Worm (Caenorhabditis elegans) whole organism, L3 larva: ENCODE measurements around the gene F12F6.1.
A peak's percentile ranks its signal among the peaks of the same experiment; 100 is the strongest.

ENCODE experiments used
- ZK546.5 ChIP-seq: sonication (generic microtip); optimal IDR thresholded peaks from 2 replicates; lab custom pipeline; 2017; ENCODE audit warnings: missing biosample characterization, missing genetic modification characterization
- egl-5 ChIP-seq: fragments of 150-350 bp; optimal IDR thresholded peaks from 2 replicates; lab custom pipeline; 2017; ENCODE audit warnings: missing biosample characterization, missing genetic modification reagents, missing genetic modification characterization, inconsistent platforms
- elt-2 ChIP-seq: sonication (generic microtip); optimal IDR thresholded peaks from 2 replicates; lab custom pipeline; 2016; ENCODE audit warnings: missing genetic modification reagents, mild to moderate bottlenecking, missing genetic modification characterization, missing compliant biosample characterization
- elt-3 ChIP-seq, 3 experiments: fragments of 150-350 bp in 1 of 3; sonication (generic microtip) in 2 of 3; optimal IDR thresholded peaks; 2 replicates in 2 of 3; 4 replicates in 1 of 3; lab custom pipeline; 2014 to 2017; ENCODE audit warnings: missing biosample characterization in 3 of 3, missing genetic modification characterization in 3 of 3
- fkh-10 ChIP-seq: sonication (generic microtip); optimal IDR thresholded peaks from 2 replicates; lab custom pipeline; 2017; ENCODE audit warnings: missing biosample characterization, missing genetic modification reagents, missing genetic modification characterization
- hmg-11 ChIP-seq: sonication (generic microtip); optimal IDR thresholded peaks from 2 replicates; lab custom pipeline; 2016; ENCODE audit warnings: missing genetic modification characterization, missing compliant biosample characterization
- lin-15B ChIP-seq: fragments of 150-350 bp; optimal IDR thresholded peaks from 2 replicates; lab custom pipeline; 2014; ENCODE audit warnings: missing biosample characterization, missing genetic modification characterization
- lsy-12 ChIP-seq: sonication (generic microtip); optimal IDR thresholded peaks from 2 replicates; lab custom pipeline; 2016; ENCODE audit warnings: mild to moderate bottlenecking, missing genetic modification characterization, missing compliant biosample characterization
- nfya-1 ChIP-seq: sonication (generic microtip); optimal IDR thresholded peaks from 2 replicates; lab custom pipeline; 2017; ENCODE audit warnings: missing genetic modification characterization, mild to moderate bottlenecking, missing compliant biosample characterization, antibody characterized with exemption, moderate library complexity; ENCODE audit not compliant: insufficient read depth
- nhr-11 ChIP-seq: fragments of 150-350 bp; optimal IDR thresholded peaks from 2 replicates; lab custom pipeline; 2014; ENCODE audit warnings: missing biosample characterization, missing genetic modification characterization
- nhr-23 ChIP-seq: fragments of 150-350 bp; optimal IDR thresholded peaks from 2 replicates; lab custom pipeline; 2014; ENCODE audit warnings: missing biosample characterization, missing genetic modification reagents, missing genetic modification characterization
- nhr-237 ChIP-seq: fragments of 150-350 bp; optimal IDR thresholded peaks from 2 replicates; lab custom pipeline; 2014; ENCODE audit warnings: missing biosample characterization, missing genetic modification characterization
- nhr-25 ChIP-seq: sonication (generic microtip); optimal IDR thresholded peaks from 2 replicates; lab custom pipeline; 2017; ENCODE audit warnings: missing biosample characterization, missing genetic modification characterization
- nhr-43 ChIP-seq: sonication (generic microtip); optimal IDR thresholded peaks from 2 replicates; lab custom pipeline; 2016; ENCODE audit warnings: mild to moderate bottlenecking, missing genetic modification characterization, missing compliant biosample characterization; ENCODE audit not compliant: poor library complexity, severe bottlenecking
- pha-4 ChIP-seq: fragments of 150-350 bp; optimal IDR thresholded peaks from 2 replicates; lab custom pipeline; 2014; ENCODE audit warnings: missing biosample characterization, missing genetic modification reagents, missing genetic modification characterization
- sea-2 ChIP-seq: fragments of 150-350 bp; sonication (generic microtip); optimal IDR thresholded peaks from 4 replicates; lab custom pipeline; 2014; ENCODE audit warnings: missing biosample characterization, missing genetic modification reagents, missing genetic modification characterization
- skn-1 ChIP-seq: fragments of 150-350 bp; optimal IDR thresholded peaks from 2 replicates; lab custom pipeline; 2014; ENCODE audit warnings: missing biosample characterization, missing genetic modification characterization
- snpc-4 ChIP-seq: fragments of 150-350 bp; optimal IDR thresholded peaks from 2 replicates; lab custom pipeline; 2014; ENCODE audit warnings: missing biosample characterization, missing genetic modification characterization
- unc-39 ChIP-seq: sonication (generic microtip); optimal IDR thresholded peaks from 4 replicates; lab custom pipeline; 2017; ENCODE audit warnings: missing biosample characterization, missing genetic modification characterization
- ztf-4 ChIP-seq: fragments of 150-350 bp; optimal IDR thresholded peaks from 2 replicates; lab custom pipeline; 2014; ENCODE audit warnings: missing biosample characterization, missing genetic modification characterization

The F12F6.1 gene

DNA sequence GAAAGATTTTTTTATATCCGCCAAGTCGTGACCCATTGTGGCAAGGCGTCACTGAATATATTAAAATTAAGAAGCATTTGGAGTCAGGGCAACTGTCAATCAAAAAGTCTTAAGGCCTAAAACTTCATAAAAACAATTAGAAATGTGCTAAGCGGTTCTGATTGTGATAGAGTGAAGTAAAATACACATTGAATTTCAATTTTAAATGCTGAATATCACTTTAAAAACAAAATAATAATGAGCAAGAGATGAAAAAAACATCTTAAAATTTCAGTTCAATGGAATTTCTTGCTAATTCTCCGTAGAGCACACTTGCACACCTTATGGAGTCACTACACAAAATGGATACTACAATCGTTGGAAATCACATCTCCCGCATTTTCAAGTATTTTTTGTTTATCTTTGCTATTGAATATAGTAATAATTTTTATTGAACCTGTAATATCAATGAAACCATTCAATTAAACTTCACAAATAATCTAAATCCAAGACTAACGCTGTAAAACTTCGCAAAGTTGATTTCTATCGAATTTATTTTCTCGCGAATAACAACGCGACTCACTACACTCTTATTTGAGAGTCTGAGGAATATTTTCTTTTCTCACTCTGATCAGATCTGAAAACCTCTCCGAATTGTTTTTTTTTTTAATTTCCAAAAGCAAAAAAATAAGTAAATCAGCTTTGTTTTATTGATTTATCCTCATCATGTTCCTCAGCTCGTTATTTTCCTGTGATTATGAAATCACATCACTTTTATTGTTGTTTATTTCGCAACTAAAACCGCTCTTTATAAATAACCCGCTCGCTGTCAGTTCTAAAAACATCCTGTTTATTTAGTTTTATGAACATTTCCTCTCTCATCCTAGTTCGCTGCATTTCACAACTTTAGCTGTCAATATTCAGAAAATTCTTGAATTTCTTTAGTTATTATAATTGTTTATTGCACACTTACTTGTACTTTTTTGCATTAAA lies 52.0 kb downstream of the F12F6.1 start, which contains the start of gene mars-1:
TSS of gene mars-1 (minus strand) at position 51 of the 972 bp plus-strand sequence.
- peak; percentile 25 for TF ChIP-seq fkh-10 (GFP tag; lab: Kevin White, UChicago)
- peak; percentile 39 for TF ChIP-seq skn-1 (tag; lab: Kevin White, UChicago)
- peak; percentile 34 for TF ChIP-seq nhr-11
- TF ChIP-seq hmg-11 (tag; lab: Kevin White, UChicago): peak; percentile 10
- TF ChIP-seq elt-2 (tag; lab: Kevin White, UChicago): peak; percentile 32
- peak; percentile 31 for TF ChIP-seq nhr-43
- TF ChIP-seq lsy-12 (tag; lab: Kevin White, UChicago): peak; percentile 22
- peak; percentile 76 for TF ChIP-seq pha-4 (tag; lab: Kevin White, UChicago)
- TF ChIP-seq snpc-4 (tag; lab: Kevin White, UChicago): peak; percentile 18
- peak; percentile 80 for TF ChIP-seq lin-15B
- no peak for TF ChIP-seq ztf-4
- no peak for TF ChIP-seq sea-2
- TF ChIP-seq unc-39: no peak
- peak; percentile 56 for TF ChIP-seq nhr-23 (tag; lab: Kevin White, UChicago)
- TF ChIP-seq egl-5: no peak
- peak; percentile 58 for TF ChIP-seq nfya-1
- no peak for TF ChIP-seq nhr-237
- TF ChIP-seq nhr-25 (tag; lab: Kevin White, UChicago): peak; percentile 61

DNA sequence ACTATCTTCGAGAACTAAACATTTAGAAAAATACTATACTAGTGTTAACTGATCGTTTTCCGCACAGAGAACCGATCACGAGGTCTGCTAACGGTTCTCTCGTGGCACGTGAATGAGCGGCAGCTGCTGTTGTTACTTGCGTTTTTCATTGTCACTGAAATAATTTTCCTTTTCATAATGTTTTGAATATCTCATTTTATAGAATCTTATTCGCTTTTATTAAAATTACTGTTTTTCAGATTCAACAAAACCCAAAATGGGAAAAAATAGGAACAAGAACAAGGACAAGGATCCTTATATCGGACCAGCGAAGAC lies 52.6 kb downstream of the F12F6.1 start, which contains the start of gene F58B3.6:
TSS of gene F58B3.6 (plus strand) at position 240 of the 315 bp plus-strand sequence.
- TF ChIP-seq nhr-23 (tag; lab: Kevin White, UChicago) (peak; percentile 40), egl-5 (no peak), ZK546.5 (tag; lab: Kevin White, UChicago) (no peak), elt-2 (tag; lab: Kevin White, UChicago) (peak; percentile 7), sea-2 (no peak), elt-3 (tag; optimal IDR thresholded peaks at IDR 0.05; lab: Kevin White, UChicago) (no peak), nfya-1 (peak; percentile 8)
